Fruit fly (Drosophila melanogaster) whole organism, embryonic: ENCODE results near the gene CG43402.

Experiments used
- Adf1 ChIP-seq: fragments of 200-800 bp; sonication (Bioruptor generic); IDR thresholded peaks from 2 replicates; pipeline ENCODE4 v1.3.6; 2022; ENCODE audit warnings: missing biosample characterization, missing genetic modification characterization
- CG10267 ChIP-seq: fragments of 200-800 bp; sonication (Bioruptor generic); optimal IDR thresholded peaks from 2 replicates; lab custom pipeline; 2018; ENCODE audit warnings: missing biosample characterization, mild to moderate bottlenecking, missing genetic modification characterization, moderate library complexity
- CG12769 ChIP-seq: fragments of 200-800 bp; sonication (Bioruptor generic); optimal IDR thresholded peaks from 2 replicates; lab custom pipeline; 2019; ENCODE audit warnings: missing biosample characterization, mild to moderate bottlenecking, missing genetic modification characterization, moderate library complexity
- CG14014 ChIP-seq: fragments of 200-800 bp; sonication (Bioruptor generic); IDR thresholded peaks from 2 replicates; pipeline ENCODE4 v1.3.6; 2022; ENCODE audit warnings: missing biosample characterization, missing genetic modification characterization
- CG14441 ChIP-seq: fragments of 200-800 bp; sonication (Bioruptor generic); IDR thresholded peaks from 2 replicates; pipeline ENCODE4 v1.3.6; 2022; ENCODE audit warnings: missing biosample characterization, missing genetic modification characterization
- CG1602 ChIP-seq: fragments of 200-800 bp; sonication (Bioruptor generic); optimal IDR thresholded peaks from 3 replicates; lab custom pipeline; 2016; ENCODE audit warnings: missing biosample characterization, missing genetic modification characterization
- CG17802 ChIP-seq: fragments of 200-800 bp; sonication (Bioruptor generic); optimal IDR thresholded peaks from 2 replicates; lab custom pipeline; 2018; ENCODE audit warnings: missing biosample characterization, mild to moderate bottlenecking, missing genetic modification characterization, moderate library complexity
- CG18619 ChIP-seq: fragments of 200-800 bp; sonication (Bioruptor generic); optimal IDR thresholded peaks from 3 replicates; lab custom pipeline; 2017; ENCODE audit warnings: missing biosample characterization, mild to moderate bottlenecking, missing genetic modification characterization
- CG18764 ChIP-seq: fragments of 200-800 bp; sonication (Bioruptor generic); optimal IDR thresholded peaks from 3 replicates; lab custom pipeline; 2016; ENCODE audit warnings: missing biosample characterization, missing genetic modification characterization
- CG2129 ChIP-seq: fragments of 200-800 bp; sonication (Bioruptor generic); IDR thresholded peaks from 2 replicates; pipeline ENCODE4 v1.3.6; 2022; ENCODE audit warnings: missing biosample characterization, missing genetic modification characterization; ENCODE audit not compliant: partially characterized antibody
- CG2199 ChIP-seq: fragments of 200-800 bp; sonication (Bioruptor generic); IDR thresholded peaks from 3 replicates; pipeline ENCODE4 v1.3.6; 2022; ENCODE audit warnings: missing biosample characterization, missing genetic modification characterization
- CG2678 ChIP-seq: fragments of 200-800 bp; sonication (Bioruptor generic); optimal IDR thresholded peaks from 3 replicates; lab custom pipeline; 2019; ENCODE audit warnings: missing biosample characterization, mild to moderate bottlenecking, missing genetic modification characterization, moderate library complexity
- CG30431 ChIP-seq: fragments of 200-800 bp; sonication (Bioruptor generic); optimal IDR thresholded peaks from 2 replicates; lab custom pipeline; 2017; ENCODE audit warnings: missing biosample characterization, missing genetic modification characterization
- CG31441 ChIP-seq: fragments of 200-800 bp; sonication (Bioruptor generic); IDR thresholded peaks from 2 replicates; pipeline ENCODE4 v1.3.6; 2022; ENCODE audit warnings: missing biosample characterization, missing genetic modification characterization
- CG34376 ChIP-seq: fragments of 200-800 bp; sonication (Bioruptor generic); optimal IDR thresholded peaks from 2 replicates; lab custom pipeline; 2018; ENCODE audit warnings: missing biosample characterization, mild to moderate bottlenecking, missing genetic modification characterization
- CG3838 ChIP-seq: fragments of 200-800 bp; sonication (Bioruptor generic); optimal IDR thresholded peaks from 3 replicates; lab custom pipeline; 2016; ENCODE audit warnings: missing biosample characterization, missing genetic modification characterization
- CG4730 ChIP-seq: fragments of 200-800 bp; sonication (Bioruptor generic); IDR thresholded peaks from 2 replicates; pipeline ENCODE4 v1.3.6; 2022; ENCODE audit warnings: missing biosample characterization, missing genetic modification characterization
- CG6854 ChIP-seq: fragments of 200-800 bp; sonication (Bioruptor generic); optimal IDR thresholded peaks from 3 replicates; lab custom pipeline; 2017; ENCODE audit warnings: missing biosample characterization, mild to moderate bottlenecking, missing genetic modification characterization
- CG7556 ChIP-seq: fragments of 200-800 bp; sonication (Bioruptor generic); optimal IDR thresholded peaks from 2 replicates; lab custom pipeline; 2017; ENCODE audit warnings: missing biosample characterization, mild to moderate bottlenecking, missing genetic modification characterization
- CG7745 ChIP-seq: fragments of 200-800 bp; sonication (Bioruptor generic); optimal IDR thresholded peaks from 2 replicates; lab custom pipeline; 2018; ENCODE audit warnings: missing biosample characterization, mild to moderate bottlenecking, missing genetic modification characterization, moderate library complexity
- CG7928 ChIP-seq: fragments of 200-800 bp; sonication (Bioruptor generic); optimal IDR thresholded peaks from 2 replicates; lab custom pipeline; 2017; ENCODE audit warnings: missing biosample characterization, mild to moderate bottlenecking, missing genetic modification characterization
- CG8281 ChIP-seq: fragments of 200-800 bp; sonication (Bioruptor generic); optimal IDR thresholded peaks from 2 replicates; lab custom pipeline; 2018; ENCODE audit warnings: missing biosample characterization, mild to moderate bottlenecking, missing genetic modification characterization, moderate library complexity
- CG9437 ChIP-seq: fragments of 200-800 bp; sonication (Bioruptor generic); optimal IDR thresholded peaks from 2 replicates; lab custom pipeline; 2018; ENCODE audit warnings: missing biosample characterization, mild to moderate bottlenecking, missing genetic modification characterization
- Fer3 ChIP-seq: fragments of 200-800 bp; sonication (Bioruptor generic); optimal IDR thresholded peaks from 2 replicates; lab custom pipeline; 2018; ENCODE audit warnings: missing biosample characterization, mild to moderate bottlenecking, missing genetic modification characterization, moderate library complexity
- H2.0 ChIP-seq: fragments of 200-800 bp; sonication (Bioruptor generic); IDR thresholded peaks from 2 replicates; pipeline ENCODE4 v1.3.6; 2022; ENCODE audit warnings: missing biosample characterization, missing genetic modification characterization
- HmgZ ChIP-seq: fragments of 200-800 bp; sonication (Bioruptor generic); optimal IDR thresholded peaks from 2 replicates; lab custom pipeline; 2018; ENCODE audit warnings: missing biosample characterization, mild to moderate bottlenecking, missing genetic modification characterization
- Max ChIP-seq: fragments of 200-800 bp; sonication (Bioruptor generic); optimal IDR thresholded peaks from 2 replicates; lab custom pipeline; 2016; ENCODE audit warnings: missing biosample characterization, mild to moderate bottlenecking, missing genetic modification characterization
- NfI ChIP-seq: fragments of 200-800 bp; sonication (Bioruptor generic); optimal IDR thresholded peaks from 3 replicates; lab custom pipeline; 2018; ENCODE audit warnings: missing biosample characterization, mild to moderate bottlenecking, missing genetic modification characterization, moderate library complexity
- Optix ChIP-seq: fragments of 200-800 bp; sonication (Bioruptor generic); IDR thresholded peaks from 3 replicates; pipeline ENCODE4 v1.3.6; 2022; ENCODE audit warnings: missing biosample characterization, missing genetic modification characterization
- Pdp1 ChIP-seq, 2 experiments: fragments of 200-800 bp; sonication (Bioruptor generic); optimal IDR thresholded peaks; 3 replicates each; lab custom pipeline; 2016; ENCODE audit warnings: missing biosample characterization in 2 of 2, missing genetic modification characterization in 2 of 2, mild to moderate bottlenecking in 1 of 2, moderate library complexity in 1 of 2
- Sox100B ChIP-seq: fragments of 200-800 bp; sonication (Bioruptor generic); optimal IDR thresholded peaks from 3 replicates; lab custom pipeline; 2018; ENCODE audit warnings: missing biosample characterization, mild to moderate bottlenecking, missing genetic modification characterization
- Spps ChIP-seq: fragments of 200-800 bp; sonication (Bioruptor generic); optimal IDR thresholded peaks from 2 replicates; lab custom pipeline; 2018; ENCODE audit warnings: missing biosample characterization, mild to moderate bottlenecking, missing genetic modification characterization
- Xbp1 ChIP-seq: fragments of 200-800 bp; sonication (Bioruptor generic); optimal IDR thresholded peaks from 3 replicates; lab custom pipeline; 2016; ENCODE audit warnings: missing biosample characterization, mild to moderate bottlenecking, missing genetic modification characterization
- ab ChIP-seq: fragments of 200-800 bp; sonication (Bioruptor generic); optimal IDR thresholded peaks from 2 replicates; lab custom pipeline; 2016; ENCODE audit warnings: missing biosample characterization, missing genetic modification characterization
- ash1 ChIP-seq: fragments of 200-800 bp; sonication (Bioruptor generic); optimal IDR thresholded peaks from 2 replicates; lab custom pipeline; 2018; ENCODE audit warnings: missing biosample characterization, mild to moderate bottlenecking, missing genetic modification characterization
- bigmax ChIP-seq: fragments of 200-800 bp; sonication (Bioruptor generic); optimal IDR thresholded peaks from 2 replicates; lab custom pipeline; 2018; ENCODE audit warnings: missing biosample characterization, mild to moderate bottlenecking, missing genetic modification characterization
- btn ChIP-seq: fragments of 200-800 bp; sonication (Bioruptor generic); optimal IDR thresholded peaks from 2 replicates; lab custom pipeline; 2016; ENCODE audit warnings: missing biosample characterization, missing genetic modification characterization
- chn ChIP-seq: fragments of 200-800 bp; sonication (Bioruptor generic); optimal IDR thresholded peaks from 2 replicates; lab custom pipeline; 2016; ENCODE audit warnings: missing biosample characterization, missing genetic modification characterization
- grau ChIP-seq: fragments of 200-800 bp; optimal IDR thresholded peaks from 3 replicates; lab custom pipeline; 2019; ENCODE audit warnings: missing biosample characterization, mild to moderate bottlenecking, missing genetic modification characterization, moderate library complexity
- grn ChIP-seq: fragments of 200-800 bp; sonication (Bioruptor generic); optimal IDR thresholded peaks from 3 replicates; lab custom pipeline; 2017; ENCODE audit warnings: missing biosample characterization, missing genetic modification characterization
- gt ChIP-seq: fragments of 200-800 bp; sonication (Bioruptor generic); IDR thresholded peaks from 2 replicates; pipeline ENCODE4 v1.3.6; 2022; ENCODE audit warnings: missing biosample characterization, missing genetic modification characterization
- hbn ChIP-seq: fragments of 200-800 bp; sonication (Bioruptor generic); IDR thresholded peaks from 2 replicates; pipeline ENCODE4 v1.3.6; 2022; ENCODE audit warnings: missing biosample characterization, missing genetic modification characterization; ENCODE audit not compliant: partially characterized antibody
- kah ChIP-seq: fragments of 200-800 bp; sonication (Bioruptor generic); optimal IDR thresholded peaks from 2 replicates; lab custom pipeline; 2018; ENCODE audit warnings: missing biosample characterization, mild to moderate bottlenecking, missing genetic modification characterization
- ken ChIP-seq: fragments of 200-800 bp; sonication (Bioruptor generic); IDR thresholded peaks from 3 replicates; pipeline ENCODE4 v1.3.6; 2022; ENCODE audit warnings: missing biosample characterization, missing genetic modification characterization
- pb ChIP-seq: fragments of 200-800 bp; sonication (Bioruptor generic); optimal IDR thresholded peaks from 3 replicates; lab custom pipeline; 2016; ENCODE audit warnings: missing biosample characterization, missing genetic modification characterization
- pum ChIP-seq: fragments of 200-800 bp; sonication (Bioruptor generic); optimal IDR thresholded peaks from 2 replicates; lab custom pipeline; 2016; ENCODE audit warnings: missing biosample characterization, missing genetic modification characterization
- ranshi ChIP-seq: fragments of 200-800 bp; sonication (Bioruptor generic); IDR thresholded peaks from 2 replicates; pipeline ENCODE4 v1.3.6; 2022; ENCODE audit warnings: missing biosample characterization, missing genetic modification characterization
- row ChIP-seq: fragments of 200-800 bp; sonication (Bioruptor generic); IDR thresholded peaks from 3 replicates; pipeline ENCODE4 v1.3.6; 2022; ENCODE audit warnings: missing biosample characterization, missing genetic modification characterization
- tin ChIP-seq: fragments of 200-800 bp; sonication (Bioruptor generic); optimal IDR thresholded peaks from 3 replicates; lab custom pipeline; 2016; ENCODE audit warnings: missing biosample characterization, missing genetic modification characterization
- tll ChIP-seq, 2 experiments: fragments of 200-800 bp in 1 of 2; fragments of >200 bp in 1 of 2; sonication (Bioruptor generic) in 1 of 2; optimal IDR thresholded peaks; 2 replicates each; lab custom pipeline; 2017 to 2019; ENCODE audit warnings: missing biosample characterization in 2 of 2, missing genetic modification characterization in 2 of 2, mild to moderate bottlenecking in 1 of 2, moderate library complexity in 1 of 2
- ttk ChIP-seq: fragments of 200-800 bp; sonication (Bioruptor generic); IDR thresholded peaks from 2 replicates; pipeline ENCODE4 v2.1.2; 2022; ENCODE audit warnings: missing biosample characterization, missing genetic modification characterization

Gene CG43402

dm6 chr2L:1433732-1434131, 8.7 kb upstream of the CG43402 start (continued):
- TF ChIP-seq ash1 (GFP tag; lab: Kevin White, UChicago) (no peak), CG4730 (GFP tag; lab: Robert Waterston, UW) (peak; percentile 87), ttk (no peak), CG14441 (GFP tag; lab: Robert Waterston, UW) (peak; percentile 95), ranshi (GFP tag; lab: Robert Waterston, UW) (no peak), Fer3 (peak; percentile 82), CG3838 (GFP tag; lab: Kevin White, UChicago) (peak; percentile 74), grn (no peak), CG2678 (peak; percentile 92), NfI (GFP tag; lab: Kevin White, UChicago) (no peak), Pdp1 (GFP tag; optimal IDR thresholded peaks at IDR 0.05; lab: Kevin White, UChicago) (peak in 1 of 2 experiments; percentile 88), kah (peak; percentile 88), CG12769 (tag; lab: Kevin White, UChicago) (peak; percentile 95), CG10267 (tag; lab: Kevin White, UChicago) (peak; percentile 75), chn (GFP tag; lab: Kevin White, UChicago) (peak; percentile 96), CG30431 (peak; percentile 43), pb (GFP tag; lab: Kevin White, UChicago) (peak; percentile 31), bigmax (GFP tag; lab: Kevin White, UChicago) (no peak), Optix (GFP tag; lab: Robert Waterston, UW) (peak; percentile 90), CG18619 (GFP tag; lab: Kevin White, UChicago) (no peak), pum (GFP tag; lab: Kevin White, UChicago) (peak; percentile 47), Sox100B (GFP tag; lab: Kevin White, UChicago) (peak; percentile 72), CG34376 (GFP tag; lab: Kevin White, UChicago) (no peak), gt (GFP tag; lab: Robert Waterston, UW) (peak; percentile 88), CG9437 (GFP tag; lab: Kevin White, UChicago) (peak; percentile 78), Max (no peak), btn (GFP tag; lab: Kevin White, UChicago) (no peak), CG7928 (GFP tag; lab: Kevin White, UChicago) (no peak), CG7556 (GFP tag; lab: Kevin White, UChicago) (peak; percentile 58), CG17802 (tag; lab: Kevin White, UChicago) (peak; percentile 83), CG6854 (GFP tag; lab: Kevin White, UChicago) (peak; percentile 54), HmgZ (tag; lab: Kevin White, UChicago) (no peak), hbn (GFP tag; lab: Robert Waterston, UW) (no peak), CG31441 (GFP tag; lab: Robert Waterston, UW) (peak; percentile 95), H2.0 (GFP tag; lab: Robert Waterston, UW) (no peak), CG14014 (GFP tag; lab: Robert Waterston, UW) (peak; percentile 79), tll (GFP tag; optimal IDR thresholded peaks at IDR 0.05; lab: Kevin White, UChicago) (no peak), Xbp1 (GFP tag; lab: Kevin White, UChicago) (peak; percentile 96), CG8281 (peak; percentile 79), ab (GFP tag; lab: Kevin White, UChicago) (peak; percentile 86), CG7745 (tag; lab: Kevin White, UChicago) (no peak), grau (tag; lab: Kevin White, UChicago) (no peak), CG1602 (peak; percentile 91), Spps (peak; percentile 79), CG2129 (GFP tag; lab: Robert Waterston, UW) (no peak), ken (no peak), Adf1 (GFP tag; lab: Robert Waterston, UW) (no peak), tin (GFP tag; lab: Kevin White, UChicago) (peak; percentile 59), row (peak; percentile 93), CG2199 (GFP tag; lab: Robert Waterston, UW) (peak; percentile 92; the same call in 2 of the 3 replicates), CG18764 (peak; percentile 94)
